Worm (Caenorhabditis elegans): ENCODE results near the gene nstp-1.

The nstp-1 gene

ce11 chrIV:9021245-9021779 is 36.6 kb downstream of the nstp-1 start:
- TF ChIP-seq ama-1 (optimal IDR thresholded peaks at IDR 0.05) = no peak
- TF ChIP-seq ama-1 (GFP tag; optimal IDR thresholded peaks at IDR 0.05) = no peak
- no peak for TF ChIP-seq sea-2 (GFP tag; IDR thresholded peaks at IDR 0.05)
- TF ChIP-seq ztf-18 (tag; optimal IDR thresholded peaks at IDR 0.05) = no peak
- no peak for TF ChIP-seq rpc-1 (optimal IDR thresholded peaks at IDR 0.05)
- no peak for TF ChIP-seq rpc-1 (tag; optimal IDR thresholded peaks at IDR 0.05)

ce11 chrIV:9032550-9032949 is 47.9 kb downstream of the nstp-1 start, which contains the start of gene C53D6.6:
C53D6.6 (minus strand) TSS chrIV:9032667.
- TF ChIP-seq repo-1 (tag; optimal IDR thresholded peaks at IDR 0.05) = no peak
- no peak for TF ChIP-seq tbx-9 (tag; optimal IDR thresholded peaks at IDR 0.05; ENCODE audit: borderline replicate concordance)
- TF ChIP-seq xnd-1 (tag; optimal IDR thresholded peaks at IDR 0.05) = no peak
- TF ChIP-seq F49E8.2 (tag; optimal IDR thresholded peaks at IDR 0.05; ENCODE audit: insufficient read depth) = no peak
- TF ChIP-seq snpc-4 (GFP tag; optimal IDR thresholded peaks at IDR 0.05) = no peak
- no peak for TF ChIP-seq snpc-4 (tag; optimal IDR thresholded peaks at IDR 0.05)
- TF ChIP-seq Y56A3A.18 (GFP tag; IDR thresholded peaks at IDR 0.05) = no peak
- no peak for TF ChIP-seq nfyb-1 (GFP tag; IDR thresholded peaks at IDR 0.05)
- TF ChIP-seq nfya-1 (tag; optimal IDR thresholded peaks at IDR 0.05; ENCODE audit: borderline replicate concordance, insufficient read depth) = no peak

- TF ChIP-seq nhr-179 (tag; optimal IDR thresholded peaks at IDR 0.05) (no peak), F23B12.7 (tag; optimal IDR thresholded peaks at IDR 0.05; ENCODE audit: insufficient read depth) (no peak), cebp-1 (GFP tag; IDR thresholded peaks at IDR 0.05) (no peak), cebp-1 (tag; optimal IDR thresholded peaks at IDR 0.05) (no peak)
Observed at ce11 chrIV:9034340-9034739, 49.7 kb downstream of the nstp-1 start, which contains the start of gene C53D6.10. C53D6.10 (minus strand) TSS chrIV:9034440.

All from whole organism, young adult.